Fruit fly (Drosophila melanogaster) whole organism, pupa: Measurements from ENCODE around the gene P5CS.

Experiments used
- CG12605 ChIP-seq: fragments of 200-800 bp; sonication (Bioruptor generic); IDR thresholded peaks from 2 replicates; pipeline ENCODE4 v1.3.6; 2022; ENCODE audit warnings: missing biosample characterization, missing genetic modification characterization
- CG34367 ChIP-seq: fragments of 200-800 bp; sonication (Bioruptor generic); optimal IDR thresholded peaks from 2 replicates; lab custom pipeline; 2018; ENCODE audit warnings: missing biosample characterization, mild to moderate bottlenecking, missing genetic modification characterization
- CG9948 ChIP-seq: fragments of 200-800 bp; sonication (Bioruptor generic); optimal IDR thresholded peaks from 2 replicates; lab custom pipeline; 2018; ENCODE audit warnings: missing biosample characterization, mild to moderate bottlenecking, missing genetic modification characterization, moderate library complexity
- gl ChIP-seq: fragments of 200-800 bp; sonication (Bioruptor generic); optimal IDR thresholded peaks from 2 replicates; lab custom pipeline; 2018; ENCODE audit warnings: missing biosample characterization, mild to moderate bottlenecking, missing genetic modification characterization

dm6 chr3L:22006107-22006506 is 34.3 kb downstream of the P5CS start:
- TF ChIP-seq CG12605 (GFP tag; lab: Robert Waterston, UW) (no peak), CG9948 (no peak), CG34367 (tag; lab: Kevin White, UChicago) (no peak), gl (tag; lab: Kevin White, UChicago) (no peak)
